Fruit fly (Drosophila melanogaster): ENCODE results near the gene CG3457.

The CG3457 gene

DNA sequence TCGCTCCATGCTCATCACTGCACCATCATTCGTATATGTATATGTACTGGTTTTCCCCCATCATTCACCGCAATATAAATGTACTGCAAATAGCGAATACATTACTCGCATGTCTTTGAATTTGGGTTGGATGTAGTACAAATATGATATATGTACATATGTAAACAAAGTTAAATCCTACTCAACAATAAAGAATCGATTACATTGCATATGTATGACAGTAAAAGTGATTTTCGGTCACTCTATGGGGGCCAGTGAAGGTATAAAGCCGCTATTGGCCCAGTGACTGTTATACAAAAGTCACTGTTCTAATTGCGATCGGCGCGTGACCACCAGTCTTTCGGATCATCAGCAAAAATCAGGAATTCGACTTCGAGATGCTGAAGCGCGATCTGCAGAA, at the start of gene CG3457:
CG3457 (plus strand) TSS at position 301 of the 400 bp plus-strand sequence.
- TF ChIP-seq Myc (optimal IDR thresholded peaks at IDR 0.05) (no peak), insv (optimal IDR thresholded peaks at IDR 0.05) (no peak), h (optimal IDR thresholded peaks at IDR 0.05) (no peak), Sin3A (optimal IDR thresholded peaks at IDR 0.05) (no peak), psq (optimal IDR thresholded peaks at IDR 0.05) (no peak), ttk (optimal IDR thresholded peaks at IDR 0.05) (no peak)

DNA sequence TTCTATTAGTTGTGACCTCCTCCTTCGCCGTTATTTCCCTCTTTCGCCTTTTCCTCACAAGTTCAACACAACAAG, 49.4 kb upstream of the CG3457 start, which contains the start of gene ph-p:
ph-p (minus strand) TSS at position 30 of the 75 bp plus-strand sequence.
- TF ChIP-seq psq (optimal IDR thresholded peaks at IDR 0.05) (no peak), Sin3A (optimal IDR thresholded peaks at IDR 0.05) (no peak), h (optimal IDR thresholded peaks at IDR 0.05) (no peak), insv (optimal IDR thresholded peaks at IDR 0.05) (no peak), ttk (optimal IDR thresholded peaks at IDR 0.05) (no peak)

- TF ChIP-seq h (optimal IDR thresholded peaks at IDR 0.05) (no peak), psq (optimal IDR thresholded peaks at IDR 0.05) (no peak), Sin3A (optimal IDR thresholded peaks at IDR 0.05) (no peak), ttk (optimal IDR thresholded peaks at IDR 0.05) (no peak), insv (optimal IDR thresholded peaks at IDR 0.05) (no peak), Myc (optimal IDR thresholded peaks at IDR 0.05) (no peak)
Measured at dm6 chrX:2138417-2138816, 49.2 kb upstream of the CG3457 start.

DNA sequence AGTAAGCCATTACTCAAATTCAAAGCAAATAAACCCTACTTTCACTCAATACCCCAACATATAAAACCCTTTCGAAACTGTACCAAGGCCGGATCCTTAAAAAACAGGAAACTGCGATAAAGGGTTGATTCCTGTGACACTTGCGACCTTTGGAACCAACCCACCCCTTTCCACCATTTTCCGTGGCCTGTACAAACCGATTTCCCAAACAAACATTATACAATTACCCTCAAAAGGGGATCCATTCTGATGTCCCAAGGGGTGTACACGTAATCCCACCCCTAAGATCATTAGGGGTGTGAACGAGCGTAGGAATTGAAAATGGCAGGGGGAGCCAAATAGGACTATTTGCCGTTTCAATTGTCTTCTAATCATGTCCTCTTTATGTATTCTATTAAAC, 48.0 kb upstream of the CG3457 start:
- no peak for TF ChIP-seq ttk (optimal IDR thresholded peaks at IDR 0.05)
- no peak for TF ChIP-seq h (optimal IDR thresholded peaks at IDR 0.05)
- no peak for TF ChIP-seq Sin3A (optimal IDR thresholded peaks at IDR 0.05)
- TF ChIP-seq insv (optimal IDR thresholded peaks at IDR 0.05), result no peak
- no peak for TF ChIP-seq Myc (optimal IDR thresholded peaks at IDR 0.05)
- TF ChIP-seq psq (optimal IDR thresholded peaks at IDR 0.05), result no peak

dm6 chrX:2140487-2140886, 47.1 kb upstream of the CG3457 start:
- TF ChIP-seq Sin3A (optimal IDR thresholded peaks at IDR 0.05), result no peak
- TF ChIP-seq ttk (optimal IDR thresholded peaks at IDR 0.05), result no peak
- no peak for TF ChIP-seq psq (optimal IDR thresholded peaks at IDR 0.05)
- TF ChIP-seq insv (optimal IDR thresholded peaks at IDR 0.05), result no peak
- TF ChIP-seq Myc (optimal IDR thresholded peaks at IDR 0.05), result no peak
- TF ChIP-seq h (optimal IDR thresholded peaks at IDR 0.05), result no peak

DNA sequence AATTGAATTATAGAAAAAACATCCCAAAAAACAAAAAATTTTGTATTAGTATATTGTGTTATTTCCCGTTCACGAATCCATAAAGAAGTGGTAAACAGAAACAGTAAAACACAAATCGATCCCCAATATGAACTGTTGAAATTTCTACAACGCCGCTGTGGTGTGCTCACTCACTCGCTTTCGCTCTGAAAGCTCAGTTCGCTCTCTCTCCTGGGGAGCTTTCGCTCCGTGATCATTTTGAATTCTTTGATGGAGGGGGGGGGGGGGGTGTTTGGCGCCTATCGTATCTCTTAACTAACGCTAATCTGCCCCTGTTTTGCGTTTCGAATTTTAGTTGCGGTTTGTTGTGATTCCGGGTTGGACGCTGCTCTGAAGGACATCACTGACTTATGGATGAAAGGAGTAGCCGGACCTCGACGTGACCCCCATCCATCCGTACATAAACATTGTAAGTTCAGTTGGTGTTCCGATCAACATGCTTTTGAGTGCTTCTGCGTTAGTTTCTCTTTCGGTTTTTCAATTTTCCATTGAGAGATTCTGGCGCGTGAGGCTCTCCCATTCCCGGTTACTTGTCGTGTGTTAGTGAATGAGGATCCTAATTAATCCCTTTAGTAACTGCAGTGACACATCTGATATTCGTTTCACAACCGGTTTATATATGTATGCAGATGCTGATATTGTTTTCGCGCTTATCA, 46.3 kb upstream of the CG3457 start, which contains the start of gene D2hgdh:
D2hgdh (plus strand) TSS at position 331 of the 695 bp plus-strand sequence.
- TF ChIP-seq Myc (optimal IDR thresholded peaks at IDR 0.05), result no peak

- no peak for TF ChIP-seq Myc (optimal IDR thresholded peaks at IDR 0.05)
- no peak for TF ChIP-seq h (optimal IDR thresholded peaks at IDR 0.05)
- TF ChIP-seq Sin3A (optimal IDR thresholded peaks at IDR 0.05), result no peak
- TF ChIP-seq insv (optimal IDR thresholded peaks at IDR 0.05), result no peak
- no peak for TF ChIP-seq psq (optimal IDR thresholded peaks at IDR 0.05)
- no peak for TF ChIP-seq ttk (optimal IDR thresholded peaks at IDR 0.05)
Measured at dm6 chrX:2141854-2142216, 45.8 kb upstream of the CG3457 start.

- TF ChIP-seq h (optimal IDR thresholded peaks at IDR 0.05), result no peak
- no peak for TF ChIP-seq psq (optimal IDR thresholded peaks at IDR 0.05)
- no peak for TF ChIP-seq Myc (optimal IDR thresholded peaks at IDR 0.05)
- TF ChIP-seq ttk (optimal IDR thresholded peaks at IDR 0.05), result no peak
- no peak for TF ChIP-seq Sin3A (optimal IDR thresholded peaks at IDR 0.05)
- TF ChIP-seq insv (optimal IDR thresholded peaks at IDR 0.05), result no peak
Measured at dm6 chrX:2142275-2142934, 45.2 kb upstream of the CG3457 start.

- no peak for TF ChIP-seq Sin3A (optimal IDR thresholded peaks at IDR 0.05)
- TF ChIP-seq h (optimal IDR thresholded peaks at IDR 0.05), result no peak
- TF ChIP-seq ttk (optimal IDR thresholded peaks at IDR 0.05), result no peak
Measured at dm6 chrX:2142935-2143312, 44.7 kb upstream of the CG3457 start.

- no peak for TF ChIP-seq Sin3A (optimal IDR thresholded peaks at IDR 0.05)
- TF ChIP-seq ttk (optimal IDR thresholded peaks at IDR 0.05), result no peak
- TF ChIP-seq Myc (optimal IDR thresholded peaks at IDR 0.05), result no peak
- TF ChIP-seq insv (optimal IDR thresholded peaks at IDR 0.05), result no peak
- TF ChIP-seq h (optimal IDR thresholded peaks at IDR 0.05), result no peak
Measured at dm6 chrX:2145114-2145513, 42.5 kb upstream of the CG3457 start, which contains the start of gene Pgd. Pgd (plus strand) TSS chrX:2145136.

dm6 chrX:2145690-2146470, 41.7 kb upstream of the CG3457 start:
- TF ChIP-seq psq (optimal IDR thresholded peaks at IDR 0.05) (no peak), insv (optimal IDR thresholded peaks at IDR 0.05) (no peak), Myc (optimal IDR thresholded peaks at IDR 0.05) (no peak), h (optimal IDR thresholded peaks at IDR 0.05) (no peak), ttk (optimal IDR thresholded peaks at IDR 0.05) (no peak), Sin3A (optimal IDR thresholded peaks at IDR 0.05) (no peak)

dm6 chrX:2146574-2146973, 41.0 kb upstream of the CG3457 start:
- TF ChIP-seq ttk (optimal IDR thresholded peaks at IDR 0.05) (no peak), Sin3A (optimal IDR thresholded peaks at IDR 0.05) (no peak), Myc (optimal IDR thresholded peaks at IDR 0.05) (no peak), h (optimal IDR thresholded peaks at IDR 0.05) (no peak), insv (optimal IDR thresholded peaks at IDR 0.05) (no peak), psq (optimal IDR thresholded peaks at IDR 0.05) (no peak)

DNA sequence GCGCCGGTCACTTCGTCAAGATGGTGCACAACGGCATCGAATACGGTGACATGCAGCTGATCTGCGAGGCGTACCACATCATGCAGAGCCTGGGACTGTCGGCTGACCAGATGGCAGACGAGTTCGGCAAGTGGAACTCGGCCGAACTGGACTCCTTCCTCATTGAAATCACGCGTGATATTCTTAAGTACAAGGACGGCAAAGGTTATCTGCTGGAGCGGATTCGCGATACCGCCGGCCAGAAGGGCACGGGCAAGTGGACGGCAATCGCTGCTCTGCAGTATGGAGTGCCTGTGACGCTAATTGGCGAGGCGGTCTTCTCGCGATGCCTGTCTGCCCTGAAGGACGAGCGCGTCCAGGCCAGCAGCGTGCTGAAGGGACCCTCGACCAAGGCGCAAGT, 40.1 kb upstream of the CG3457 start:
- TF ChIP-seq h (optimal IDR thresholded peaks at IDR 0.05) (no peak), Sin3A (optimal IDR thresholded peaks at IDR 0.05) (no peak), ttk (optimal IDR thresholded peaks at IDR 0.05) (no peak), insv (optimal IDR thresholded peaks at IDR 0.05) (no peak), Myc (optimal IDR thresholded peaks at IDR 0.05) (no peak), psq (optimal IDR thresholded peaks at IDR 0.05) (no peak)
